Worm (Caenorhabditis elegans) whole organism, L2 larva: ENCODE measurements around the gene ift-74.

Source experiments
- C34F6.9 ChIP-seq: fragments of 150-350 bp; optimal IDR thresholded peaks from 2 replicates; lab custom pipeline; 2014; ENCODE audit warnings: missing biosample characterization, missing genetic modification characterization
- F13H6.1 ChIP-seq: sonication (generic microtip); optimal IDR thresholded peaks from 2 replicates; lab custom pipeline; 2016; ENCODE audit warnings: missing genetic modification characterization, missing compliant biosample characterization
- Y55F3AM.14 ChIP-seq: fragments of 200-800 bp; sonication (Bioruptor generic); optimal IDR thresholded peaks from 2 replicates; lab custom pipeline; 2018; ENCODE audit warnings: mild to moderate bottlenecking, missing genetic modification characterization, missing compliant biosample characterization
- ZK546.5 ChIP-seq: sonication (generic microtip); optimal IDR thresholded peaks from 2 replicates; lab custom pipeline; 2017; ENCODE audit warnings: missing biosample characterization, missing genetic modification characterization
- alr-1 ChIP-seq: fragments of 150-350 bp; optimal IDR thresholded peaks from 2 replicates; lab custom pipeline; 2014; ENCODE audit warnings: missing biosample characterization, missing genetic modification characterization
- ama-1 ChIP-seq: fragments of 150-350 bp; optimal IDR thresholded peaks from 2 replicates; lab custom pipeline; 2018; ENCODE audit warnings: inconsistent platforms
- ceh-16 ChIP-seq: fragments of 150-350 bp; optimal IDR thresholded peaks from 2 replicates; lab custom pipeline; 2014; ENCODE audit warnings: missing biosample characterization, missing genetic modification characterization
- ceh-82 ChIP-seq: fragments of 150-350 bp; optimal IDR thresholded peaks from 2 replicates; lab custom pipeline; 2014; ENCODE audit warnings: missing biosample characterization, missing genetic modification characterization
- crh-2 ChIP-seq: sonication (generic microtip); optimal IDR thresholded peaks from 2 replicates; lab custom pipeline; 2017; ENCODE audit warnings: missing biosample characterization, missing genetic modification characterization
- dmd-4 ChIP-seq: sonication (generic microtip); optimal IDR thresholded peaks from 2 replicates; lab custom pipeline; 2017; ENCODE audit warnings: missing biosample characterization, missing genetic modification characterization
- egl-27 ChIP-seq: sonication (generic microtip); optimal IDR thresholded peaks from 3 replicates; lab custom pipeline; 2017; ENCODE audit warnings: missing biosample characterization, missing genetic modification reagents, missing genetic modification characterization
- elt-1 ChIP-seq: fragments of 150-350 bp; optimal IDR thresholded peaks from 2 replicates; lab custom pipeline; 2014; ENCODE audit warnings: missing biosample characterization, missing genetic modification characterization
- elt-3 ChIP-seq: sonication (generic microtip); optimal IDR thresholded peaks from 2 replicates; lab custom pipeline; 2017; ENCODE audit warnings: missing biosample characterization, missing genetic modification characterization
- fos-1 ChIP-seq: fragments of 150-350 bp; optimal IDR thresholded peaks from 2 replicates; lab custom pipeline; 2014; ENCODE audit warnings: missing biosample characterization, missing genetic modification characterization
- gmeb-1 ChIP-seq: fragments of 150-350 bp; optimal IDR thresholded peaks from 2 replicates; lab custom pipeline; 2014; ENCODE audit warnings: missing biosample characterization, missing genetic modification characterization
- lin-11 ChIP-seq: fragments of 150-350 bp; sonication (generic microtip); optimal IDR thresholded peaks from 2 replicates; lab custom pipeline; 2014; ENCODE audit warnings: missing biosample characterization, missing genetic modification characterization, inconsistent platforms, mixed read lengths
- lin-13 ChIP-seq: fragments of 150-350 bp; optimal IDR thresholded peaks from 2 replicates; lab custom pipeline; 2014; ENCODE audit warnings: missing biosample characterization, missing genetic modification reagents, missing genetic modification characterization
- lin-39 ChIP-seq: fragments of 150-350 bp; optimal IDR thresholded peaks from 2 replicates; lab custom pipeline; 2014; ENCODE audit warnings: missing biosample characterization, missing genetic modification reagents, missing genetic modification characterization
- lsy-2 ChIP-seq, 2 experiments: fragments of 150-350 bp in 1 of 2; sonication (generic microtip) in 1 of 2; optimal IDR thresholded peaks; 2 replicates each; lab custom pipeline; 2014 to 2017; ENCODE audit warnings: missing biosample characterization in 2 of 2, missing genetic modification characterization in 2 of 2
- mab-5 ChIP-seq: fragments of 150-350 bp; optimal IDR thresholded peaks from 2 replicates; lab custom pipeline; 2014; ENCODE audit warnings: missing biosample characterization, missing genetic modification characterization
- mbf-1 ChIP-seq: sonication (generic microtip); optimal IDR thresholded peaks from 2 replicates; lab custom pipeline; 2017; ENCODE audit warnings: missing biosample characterization, missing genetic modification characterization
- nhr-10 ChIP-seq: sonication (generic microtip); optimal IDR thresholded peaks from 2 replicates; lab custom pipeline; 2017; ENCODE audit warnings: missing biosample characterization, missing genetic modification characterization
- nhr-11 ChIP-seq: fragments of 150-350 bp; optimal IDR thresholded peaks from 2 replicates; lab custom pipeline; 2014; ENCODE audit warnings: missing biosample characterization, missing genetic modification characterization
- nhr-129 ChIP-seq: fragments of 150-350 bp; optimal IDR thresholded peaks from 2 replicates; lab custom pipeline; 2014; ENCODE audit warnings: missing biosample characterization, missing genetic modification characterization
- nhr-21 ChIP-seq: fragments of 150-350 bp; optimal IDR thresholded peaks from 2 replicates; lab custom pipeline; 2014; ENCODE audit warnings: missing biosample characterization, missing genetic modification characterization
- nhr-23 ChIP-seq: fragments of 150-350 bp; optimal IDR thresholded peaks from 2 replicates; lab custom pipeline; 2014; ENCODE audit warnings: missing biosample characterization, missing genetic modification reagents, missing genetic modification characterization
- nhr-237 ChIP-seq: fragments of 150-350 bp; optimal IDR thresholded peaks from 2 replicates; lab custom pipeline; 2014; ENCODE audit warnings: missing biosample characterization, missing genetic modification characterization
- nhr-25 ChIP-seq: fragments of 150-350 bp; sonication (generic microtip); optimal IDR thresholded peaks from 3 replicates; lab custom pipeline; 2014; ENCODE audit warnings: missing biosample characterization, missing genetic modification characterization
- skn-1 ChIP-seq: sonication (generic microtip); optimal IDR thresholded peaks from 2 replicates; lab custom pipeline; 2017; ENCODE audit warnings: missing biosample characterization, missing genetic modification characterization
- sma-9 ChIP-seq, 2 experiments: fragments of 150-350 bp in 1 of 2; sonication (generic microtip) in 1 of 2; optimal IDR thresholded peaks; 2 replicates each; lab custom pipeline; 2014 to 2016; ENCODE audit warnings: missing genetic modification characterization in 2 of 2, mild to moderate bottlenecking in 1 of 2, missing biosample characterization in 1 of 2, missing compliant biosample characterization in 1 of 2, missing genetic modification reagents in 1 of 2, moderate library complexity in 1 of 2
- snpc-4 ChIP-seq: fragments of 150-350 bp; optimal IDR thresholded peaks from 2 replicates; lab custom pipeline; 2014; ENCODE audit warnings: missing biosample characterization, missing genetic modification characterization
- unc-55 ChIP-seq: fragments of 150-350 bp; sonication (generic microtip); optimal IDR thresholded peaks from 3 replicates; lab custom pipeline; 2014; ENCODE audit warnings: missing biosample characterization, missing genetic modification reagents, missing genetic modification characterization
- unc-62 ChIP-seq: fragments of 150-350 bp; optimal IDR thresholded peaks from 2 replicates; lab custom pipeline; 2014; ENCODE audit warnings: missing biosample characterization, missing genetic modification reagents, missing genetic modification characterization
- zag-1 ChIP-seq: fragments of 150-350 bp; optimal IDR thresholded peaks from 2 replicates; lab custom pipeline; 2014; ENCODE audit warnings: missing biosample characterization, missing genetic modification characterization
- ztf-1 ChIP-seq: fragments of 200-800 bp; sonication (Bioruptor generic); conservative IDR thresholded peaks from 2 replicates; pipeline ENCODE4 v1.3.6; 2022; ENCODE audit warnings: missing genetic modification characterization, missing compliant biosample characterization
- ztf-11 ChIP-seq: sonication (generic microtip); optimal IDR thresholded peaks from 2 replicates; lab custom pipeline; 2017; ENCODE audit warnings: missing biosample characterization, missing genetic modification characterization
- ztf-4 ChIP-seq: fragments of 150-350 bp; optimal IDR thresholded peaks from 2 replicates; lab custom pipeline; 2014; ENCODE audit warnings: missing biosample characterization, missing genetic modification characterization

ift-74 gene

ce11 chrII:6708980-6709379 is 29.2 kb downstream of the ift-74 start:
- TF ChIP-seq unc-55 (peak; percentile 72), mab-5 (tag; lab: Kevin White, UChicago) (peak; percentile 60), F13H6.1 (tag; lab: Kevin White, UChicago) (peak; percentile 76), ZK546.5 (no peak), elt-3 (tag; lab: Kevin White, UChicago) (no peak), elt-1 (no peak), ztf-4 (tag; lab: Kevin White, UChicago) (no peak), snpc-4 (tag; lab: Kevin White, UChicago) (peak; percentile 7), gmeb-1 (tag; lab: Kevin White, UChicago) (no peak), sma-9 (GFP tag; optimal IDR thresholded peaks at IDR 0.05; lab: Kevin White, UChicago) (peak; percentile 57), sma-9 (tag; optimal IDR thresholded peaks at IDR 0.05; lab: Kevin White, UChicago) (no peak), nhr-11 (tag; lab: Kevin White, UChicago) (no peak), nhr-23 (tag; lab: Kevin White, UChicago) (no peak), nhr-21 (tag; lab: Kevin White, UChicago) (no peak), lin-11 (tag; lab: Kevin White, UChicago) (peak; percentile 21), zag-1 (tag; lab: Kevin White, UChicago) (peak; percentile 79), nhr-129 (tag; lab: Kevin White, UChicago) (peak; percentile 76), alr-1 (tag; lab: Kevin White, UChicago) (no peak), ceh-16 (tag; lab: Kevin White, UChicago) (no peak), ztf-11 (tag; lab: Kevin White, UChicago) (no peak), Y55F3AM.14 (no peak), nhr-25 (tag; lab: Kevin White, UChicago) (no peak), lsy-2 (tag; optimal IDR thresholded peaks at IDR 0.05; lab: Kevin White, UChicago) (peak; percentile 24 to 54), crh-2 (tag; lab: Kevin White, UChicago) (peak; percentile 39), dmd-4 (tag; lab: Kevin White, UChicago) (no peak), lin-39 (tag; lab: Kevin White, UChicago) (no peak), nhr-237 (tag; lab: Kevin White, UChicago) (no peak), mbf-1 (no peak), C34F6.9 (peak; percentile 81), ceh-82 (tag; lab: Kevin White, UChicago) (no peak), unc-62 (GFP tag; lab: Kevin White, UChicago) (no peak)

ce11 chrII:6709680-6710079 is 29.9 kb downstream of the ift-74 start:
- no peak for TF ChIP-seq ztf-4 (tag; lab: Kevin White, UChicago)
- TF ChIP-seq nhr-21 (tag; lab: Kevin White, UChicago) = peak; percentile 20
- TF ChIP-seq mbf-1 = no peak
- TF ChIP-seq dmd-4 (tag; lab: Kevin White, UChicago) = no peak
- no peak for TF ChIP-seq ceh-16 (tag; lab: Kevin White, UChicago)
- no peak for TF ChIP-seq nhr-10 (tag; lab: Kevin White, UChicago)
- no peak for TF ChIP-seq lin-11 (tag; lab: Kevin White, UChicago)
- TF ChIP-seq, all 48 proteins: peak for 1

- no peak for TF ChIP-seq fos-1 (tag; lab: Kevin White, UChicago)
- no peak for TF ChIP-seq lin-39 (tag; lab: Kevin White, UChicago)
- TF ChIP-seq snpc-4 (tag; lab: Kevin White, UChicago) = no peak
- no peak for TF ChIP-seq alr-1 (tag; lab: Kevin White, UChicago)
- no peak for TF ChIP-seq ceh-16 (tag; lab: Kevin White, UChicago)
- TF ChIP-seq crh-2 (tag; lab: Kevin White, UChicago) = no peak
- no peak for TF ChIP-seq lin-13
- no peak for TF ChIP-seq egl-27 (tag; lab: Kevin White, UChicago)
- TF ChIP-seq ama-1 = no peak
- no peak for TF ChIP-seq sma-9 (GFP tag; optimal IDR thresholded peaks at IDR 0.05; lab: Kevin White, UChicago)
- TF ChIP-seq sma-9 (tag; optimal IDR thresholded peaks at IDR 0.05; lab: Kevin White, UChicago) = no peak
- TF ChIP-seq ZK546.5 = no peak
- no peak for TF ChIP-seq nhr-10 (tag; lab: Kevin White, UChicago)
- no peak for TF ChIP-seq lsy-2 (tag; optimal IDR thresholded peaks at IDR 0.05; lab: Kevin White, UChicago)
- TF ChIP-seq ztf-1 (GFP tag; lab: Robert Waterston, UW) = no peak
- no peak for TF ChIP-seq ztf-4 (tag; lab: Kevin White, UChicago)
- no peak for TF ChIP-seq dmd-4 (tag; lab: Kevin White, UChicago)
- TF ChIP-seq skn-1 = no peak
- TF ChIP-seq, all 48 proteins: peak for 0
These were observed 30.8 kb downstream of the ift-74 start for ce11 chrII:6710596-6710995.
